Comparison of ENCODE assay signal across 1 fruit fly cellular context in the genomic region with DNA sequence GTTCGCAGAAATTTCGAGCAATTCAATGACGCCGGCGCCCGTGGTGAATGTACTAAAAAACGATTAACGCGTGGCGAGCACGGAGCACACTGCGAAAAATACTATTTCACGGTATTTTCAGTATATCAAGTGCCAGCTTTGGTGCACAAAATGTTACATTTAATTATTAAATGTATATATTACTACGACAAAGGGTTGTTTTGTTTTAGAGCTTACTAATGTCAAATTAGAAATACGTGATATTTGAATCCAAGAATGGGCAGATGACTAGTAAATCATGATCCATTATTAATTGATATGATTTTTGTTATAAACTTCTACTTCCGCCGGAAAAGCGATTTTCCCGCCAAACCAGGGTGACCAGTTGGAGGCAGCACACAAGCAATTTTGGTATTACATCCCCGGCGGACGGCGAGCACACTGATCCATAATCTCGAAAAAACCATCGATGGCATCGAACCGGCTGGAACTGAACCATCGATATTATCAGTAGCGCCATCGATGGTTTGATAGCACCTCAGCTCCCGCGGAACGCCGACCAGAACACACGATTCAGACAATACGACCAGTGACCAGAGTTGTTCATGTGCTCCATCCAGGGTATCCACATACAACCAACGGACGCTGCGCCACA.
TF ChIP-seq lines count a peak whose summit lies in the region.

A gene (minus strand): TSS at position 51 of the 634 bp plus-strand sequence.
A gene (plus strand): TSS at position 344 of the 634 bp plus-strand sequence.

TF ChIP-seq in whole organism, embryonic, 481 proteins besides CTCF, POLR2A, EP300 and RAD21 (continued from another document and continues in another):
- TF ChIP-seq CG1024 (GFP tag; IDR thresholded peaks at IDR 0.05; lab: Robert Waterston, UW): 0 out of 2 replicates have a peak, but pooled peaks have one; percentile 16
- no peak for TF ChIP-seq Kr (GFP tag; optimal IDR thresholded peaks at IDR 0.05; lab: Kevin White, UChicago)
- TF ChIP-seq CG15479 (GFP tag; optimal IDR thresholded peaks at IDR 0.05; lab: Kevin White, UChicago): peak; percentile 10
- TF ChIP-seq CG10462 (GFP tag; optimal IDR thresholded peaks at IDR 0.05; lab: Kevin White, UChicago): no peak
- TF ChIP-seq ERR (GFP tag; optimal IDR thresholded peaks at IDR 0.05; lab: Kevin White, UChicago): no peak
- TF ChIP-seq CG6175 (GFP tag; IDR thresholded peaks at IDR 0.05; lab: Robert Waterston, UW): 0 out of 3 replicates have a peak, but pooled peaks have one; percentile 21
- TF ChIP-seq cwo (GFP tag; optimal IDR thresholded peaks at IDR 0.05; lab: Kevin White, UChicago): peak; percentile 40
- TF ChIP-seq Side (GFP tag; optimal IDR thresholded peaks at IDR 0.05; lab: Kevin White, UChicago): peak; percentile 56
- TF ChIP-seq CG33213 (GFP tag; optimal IDR thresholded peaks at IDR 0.05; lab: Kevin White, UChicago): peak; percentile 63
- TF ChIP-seq Hand (GFP tag; optimal IDR thresholded peaks at IDR 0.05; lab: Kevin White, UChicago): peak; percentile 65
- peak; percentile 74 for TF ChIP-seq phol (tag; optimal IDR thresholded peaks at IDR 0.05; lab: Kevin White, UChicago)
- peak; percentile 13 for TF ChIP-seq CG8944 (GFP tag; optimal IDR thresholded peaks at IDR 0.05; lab: Kevin White, UChicago)
- peak; percentile 69 for TF ChIP-seq grn (GFP tag; optimal IDR thresholded peaks at IDR 0.05; lab: Kevin White, UChicago)
- peak; percentile 89 for TF ChIP-seq CG7987 (GFP tag; optimal IDR thresholded peaks at IDR 0.05; lab: Kevin White, UChicago)
- peak; percentile 75 for TF ChIP-seq odd (GFP tag; optimal IDR thresholded peaks at IDR 0.05; lab: Kevin White, UChicago)
- peak; percentile 18 to 49 for TF ChIP-seq chif (GFP tag; optimal IDR thresholded peaks at IDR 0.05; lab: Kevin White, UChicago)
- TF ChIP-seq CG32772 (GFP tag; IDR thresholded peaks at IDR 0.05; lab: Robert Waterston, UW): no peak
- TF ChIP-seq CG13624 (GFP tag; optimal IDR thresholded peaks at IDR 0.05; lab: Kevin White, UChicago): peak; percentile 48
- TF ChIP-seq aop (GFP tag; IDR thresholded peaks at IDR 0.05; lab: Robert Waterston, UW): no peak
- TF ChIP-seq CG17359 (tag; optimal IDR thresholded peaks at IDR 0.05; lab: Kevin White, UChicago): peak; percentile 44
- peak; percentile 10 for TF ChIP-seq btn (GFP tag; optimal IDR thresholded peaks at IDR 0.05; lab: Kevin White, UChicago)
- peak; percentile 76 for TF ChIP-seq CG5180 (GFP tag; optimal IDR thresholded peaks at IDR 0.05; lab: Kevin White, UChicago)
- no peak for TF ChIP-seq da (GFP tag; optimal IDR thresholded peaks at IDR 0.05; lab: Kevin White, UChicago)
- peak; percentile 57 for TF ChIP-seq fd3F (GFP tag; optimal IDR thresholded peaks at IDR 0.05; lab: Kevin White, UChicago)
- TF ChIP-seq CG12942 (GFP tag; optimal IDR thresholded peaks at IDR 0.05; lab: Kevin White, UChicago): no peak
- peak; percentile 62 for TF ChIP-seq Dp (GFP tag; optimal IDR thresholded peaks at IDR 0.05; lab: Kevin White, UChicago)
- TF ChIP-seq CG6272 (GFP tag; IDR thresholded peaks at IDR 0.05; lab: Robert Waterston, UW): 0 out of 2 replicates have a peak, but pooled peaks have one; percentile 25
- no peak for TF ChIP-seq usp (GFP tag; optimal IDR thresholded peaks at IDR 0.05; lab: Kevin White, UChicago)
- peak; percentile 52 for TF ChIP-seq org-1 (GFP tag; optimal IDR thresholded peaks at IDR 0.05; lab: Kevin White, UChicago)
- TF ChIP-seq CG14014 (GFP tag; IDR thresholded peaks at IDR 0.05; lab: Robert Waterston, UW): peak; percentile 46; the same call in 1 of the 2 replicates
- peak; percentile 61 for TF ChIP-seq CG30020 (tag; optimal IDR thresholded peaks at IDR 0.05; lab: Kevin White, UChicago)
- TF ChIP-seq CG12744 (GFP tag; optimal IDR thresholded peaks at IDR 0.05; lab: Kevin White, UChicago): no peak
- peak; percentile 29 for TF ChIP-seq Six4 (GFP tag; optimal IDR thresholded peaks at IDR 0.05; lab: Kevin White, UChicago)
- TF ChIP-seq Gsc (GFP tag; IDR thresholded peaks at IDR 0.05; lab: Robert Waterston, UW): no peak
- peak; percentile 81 for TF ChIP-seq CG7271 (tag; optimal IDR thresholded peaks at IDR 0.05; lab: Kevin White, UChicago)
- TF ChIP-seq onecut (GFP tag; IDR thresholded peaks at IDR 0.05; lab: Robert Waterston, UW): peak; percentile 75
- TF ChIP-seq CG31388 (GFP tag; optimal IDR thresholded peaks at IDR 0.05; lab: Kevin White, UChicago): no peak
- no peak for TF ChIP-seq ab (GFP tag; optimal IDR thresholded peaks at IDR 0.05; lab: Kevin White, UChicago)
- TF ChIP-seq CG8924 (tag; optimal IDR thresholded peaks at IDR 0.05; lab: Kevin White, UChicago): peak; percentile 70
- TF ChIP-seq CG32532 (GFP tag; IDR thresholded peaks at IDR 0.05; lab: Robert Waterston, UW): peak; percentile 71
- TF ChIP-seq B-H2 (GFP tag; optimal IDR thresholded peaks at IDR 0.05; lab: Kevin White, UChicago): peak; percentile 80
- TF ChIP-seq CG34224 (GFP tag; IDR thresholded peaks at IDR 0.05; lab: Robert Waterston, UW; ENCODE audit: partially characterized antibody): peak; percentile 45; the same call in 2 of the 3 replicates
- TF ChIP-seq D19B (GFP tag; optimal IDR thresholded peaks at IDR 0.05; lab: Kevin White, UChicago): peak; percentile 61
- no peak for TF ChIP-seq ken (GFP tag; IDR thresholded peaks at IDR 0.05; lab: Robert Waterston, UW)
- TF ChIP-seq Trl (optimal IDR thresholded peaks at IDR 0.05; lab: Kevin White, UChicago): no peak
- peak; percentile 35 for TF ChIP-seq Trl (GFP tag; optimal IDR thresholded peaks at IDR 0.05; lab: Kevin White, UChicago)
- TF ChIP-seq gsb-n (tag; optimal IDR thresholded peaks at IDR 0.05; lab: Kevin White, UChicago): peak; percentile 59
- TF ChIP-seq sens (GFP tag; lab: Kevin White, UChicago): peak; percentile 87
- TF ChIP-seq CG4282 (GFP tag; optimal IDR thresholded peaks at IDR 0.05; lab: Kevin White, UChicago): peak; percentile 26
- TF ChIP-seq lov (optimal IDR thresholded peaks at IDR 0.05; lab: Kevin White, UChicago): no peak
- 0 out of 3 replicates have a peak, but pooled peaks have one; percentile 46 for TF ChIP-seq lov (GFP tag; IDR thresholded peaks at IDR 0.05; lab: Robert Waterston, UW)
- TF ChIP-seq CG18011 (GFP tag; optimal IDR thresholded peaks at IDR 0.05; lab: Kevin White, UChicago): peak; percentile 54
- peak; percentile 33; the same call in 1 of the 2 replicates for TF ChIP-seq Ada2b (GFP tag; IDR thresholded peaks at IDR 0.05; lab: Robert Waterston, UW)
- peak; percentile 80 for TF ChIP-seq Dref (GFP tag; IDR thresholded peaks at IDR 0.05; lab: Robert Waterston, UW)
- TF ChIP-seq MTF-1 (GFP tag; optimal IDR thresholded peaks at IDR 0.05; lab: Kevin White, UChicago; ENCODE audit: borderline replicate concordance): peak; percentile 2
- TF ChIP-seq dysf (GFP tag; IDR thresholded peaks at IDR 0.05; lab: Robert Waterston, UW): peak; percentile 51; the same call in 1 of the 3 replicates
- TF ChIP-seq Rx (GFP tag; IDR thresholded peaks at IDR 0.05; lab: Robert Waterston, UW): peak; percentile 43; the same call in 1 of the 2 replicates
- TF ChIP-seq Sry-δ (GFP tag; optimal IDR thresholded peaks at IDR 0.05; lab: Kevin White, UChicago): peak; percentile 73
- peak; percentile 69 for TF ChIP-seq Jarid2 (GFP tag; optimal IDR thresholded peaks at IDR 0.05; lab: Kevin White, UChicago)
- TF ChIP-seq repo (GFP tag; optimal IDR thresholded peaks at IDR 0.05; lab: Kevin White, UChicago): peak; percentile 35
- peak; percentile 66 for TF ChIP-seq CG12769 (tag; optimal IDR thresholded peaks at IDR 0.05; lab: Kevin White, UChicago)
- no peak for TF ChIP-seq CG7963 (GFP tag; IDR thresholded peaks at IDR 0.05; lab: Robert Waterston, UW; ENCODE audit: partially characterized antibody)
- no peak for TF ChIP-seq luna (GFP tag; optimal IDR thresholded peaks at IDR 0.05; lab: Kevin White, UChicago)
- peak; percentile 56 for TF ChIP-seq Hsf (GFP tag; optimal IDR thresholded peaks at IDR 0.05; lab: Kevin White, UChicago)
- TF ChIP-seq eve (GFP tag; optimal IDR thresholded peaks at IDR 0.05; lab: Kevin White, UChicago): no peak
- TF ChIP-seq ap (GFP tag; IDR thresholded peaks at IDR 0.05; lab: Robert Waterston, UW): peak; percentile 26; the same call in 1 of the 2 replicates
- no peak for TF ChIP-seq wor (GFP tag; IDR thresholded peaks at IDR 0.05; lab: Robert Waterston, UW)
- peak; percentile 44 for TF ChIP-seq CG16863 (GFP tag; optimal IDR thresholded peaks at IDR 0.05; lab: Kevin White, UChicago)
- no peak for TF ChIP-seq CG8478 (optimal IDR thresholded peaks at IDR 0.05; lab: Kevin White, UChicago)
- TF ChIP-seq CG1602 (GFP tag; optimal IDR thresholded peaks at IDR 0.05; lab: Kevin White, UChicago): no peak
- no peak for TF ChIP-seq Hmx (GFP tag; optimal IDR thresholded peaks at IDR 0.05; lab: Kevin White, UChicago)
- peak; percentile 76 for TF ChIP-seq HLHmδ (GFP tag; optimal IDR thresholded peaks at IDR 0.05; lab: Kevin White, UChicago)
- peak; percentile 83 for TF ChIP-seq CG2116 (GFP tag; optimal IDR thresholded peaks at IDR 0.05; lab: Kevin White, UChicago)
- no peak for TF ChIP-seq abd-A (tag; optimal IDR thresholded peaks at IDR 0.05; lab: Kevin White, UChicago)
- TF ChIP-seq Hr78 (GFP tag; optimal IDR thresholded peaks at IDR 0.05; lab: Kevin White, UChicago): no peak
- peak; percentile 94 for TF ChIP-seq CG12659 (GFP tag; optimal IDR thresholded peaks at IDR 0.05; lab: Kevin White, UChicago)
- TF ChIP-seq jumu (GFP tag; optimal IDR thresholded peaks at IDR 0.05; lab: Kevin White, UChicago): peak; percentile 6
- TF ChIP-seq CG11456 (GFP tag; IDR thresholded peaks at IDR 0.05; lab: Robert Waterston, UW): peak; percentile 78; the same call in 2 of the 3 replicates
- peak; percentile 87 for TF ChIP-seq NfI (GFP tag; optimal IDR thresholded peaks at IDR 0.05; lab: Kevin White, UChicago)
- no peak for TF ChIP-seq Lpt (GFP tag; optimal IDR thresholded peaks at IDR 0.05; lab: Kevin White, UChicago)
- peak; percentile 73 for TF ChIP-seq CG1603 (tag; optimal IDR thresholded peaks at IDR 0.05; lab: Kevin White, UChicago)
- TF ChIP-seq CG8765 (GFP tag; IDR thresholded peaks at IDR 0.05; lab: Robert Waterston, UW): no peak
- peak; percentile 14 for TF ChIP-seq CG7745 (tag; optimal IDR thresholded peaks at IDR 0.05; lab: Kevin White, UChicago)
- peak; percentile 38 for TF ChIP-seq pb (GFP tag; optimal IDR thresholded peaks at IDR 0.05; lab: Kevin White, UChicago)
- TF ChIP-seq gfzf (GFP tag; optimal IDR thresholded peaks at IDR 0.05; lab: Kevin White, UChicago): peak; percentile 83
- TF ChIP-seq p53 (GFP tag; optimal IDR thresholded peaks at IDR 0.05; lab: Kevin White, UChicago): peak; percentile 21
- TF ChIP-seq so (GFP tag; IDR thresholded peaks at IDR 0.05; lab: Robert Waterston, UW): 0 out of 3 replicates have a peak, but pooled peaks have one; percentile 44
- peak; percentile 12 for TF ChIP-seq lilli (GFP tag; optimal IDR thresholded peaks at IDR 0.05; lab: Kevin White, UChicago)
- peak; percentile 72 for TF ChIP-seq tna (GFP tag; IDR thresholded peaks at IDR 0.05; lab: Robert Waterston, UW; ENCODE audit: partially characterized antibody)
- peak; percentile 58; the same call in 2 of the 3 replicates for TF ChIP-seq vnd (GFP tag; IDR thresholded peaks at IDR 0.05; lab: Robert Waterston, UW; ENCODE audit: partially characterized antibody)
- 0 out of 3 replicates have a peak, but pooled peaks have one; percentile 35 for TF ChIP-seq gce (GFP tag; IDR thresholded peaks at IDR 0.05; lab: Robert Waterston, UW)
- TF ChIP-seq Nf-YC (tag; optimal IDR thresholded peaks at IDR 0.05; lab: Kevin White, UChicago): peak; percentile 72
- no peak for TF ChIP-seq Spps (tag; optimal IDR thresholded peaks at IDR 0.05; lab: Kevin White, UChicago)
- peak; percentile 74 for TF ChIP-seq wek (GFP tag; optimal IDR thresholded peaks at IDR 0.05; lab: Kevin White, UChicago)
- TF ChIP-seq Antp (GFP tag; optimal IDR thresholded peaks at IDR 0.05; lab: Kevin White, UChicago): peak; percentile 22
- TF ChIP-seq dm (GFP tag; optimal IDR thresholded peaks at IDR 0.05; lab: Kevin White, UChicago): peak; percentile 35
- peak; percentile 52 for TF ChIP-seq CG11723 (GFP tag; optimal IDR thresholded peaks at IDR 0.05; lab: Kevin White, UChicago)
- no peak for TF ChIP-seq CG1792 (GFP tag; optimal IDR thresholded peaks at IDR 0.05; lab: Kevin White, UChicago)
- TF ChIP-seq lola (GFP tag; optimal IDR thresholded peaks at IDR 0.05; lab: Kevin White, UChicago): peak in 1 of 3 experiments; percentile 47
- peak; percentile 72 for TF ChIP-seq CG4424 (GFP tag; optimal IDR thresholded peaks at IDR 0.05; lab: Kevin White, UChicago)
- TF ChIP-seq CG12299 (tag; optimal IDR thresholded peaks at IDR 0.05; lab: Kevin White, UChicago): peak; percentile 70
- TF ChIP-seq ind (GFP tag; optimal IDR thresholded peaks at IDR 0.05; lab: Kevin White, UChicago): peak; percentile 26
- no peak for TF ChIP-seq Elba2 (GFP tag; optimal IDR thresholded peaks at IDR 0.05; lab: Kevin White, UChicago)
- TF ChIP-seq Sry-β (GFP tag; optimal IDR thresholded peaks at IDR 0.05; lab: Kevin White, UChicago): peak; percentile 48
- peak; percentile 65 for TF ChIP-seq gem (tag; optimal IDR thresholded peaks at IDR 0.05; lab: Kevin White, UChicago)
- TF ChIP-seq Poxn (GFP tag; IDR thresholded peaks at IDR 0.05; lab: Robert Waterston, UW): no peak
- TF ChIP-seq CG4404 (GFP tag; IDR thresholded peaks at IDR 0.05; lab: Robert Waterston, UW): no peak
- peak; percentile 62 for TF ChIP-seq CG15011 (GFP tag; optimal IDR thresholded peaks at IDR 0.05; lab: Kevin White, UChicago)
- TF ChIP-seq dati (GFP tag; IDR thresholded peaks at IDR 0.05; lab: Robert Waterston, UW): 0 out of 2 replicates have a peak, but pooled peaks have one; percentile 35
- peak; percentile 57 for TF ChIP-seq CG10274 (GFP tag; optimal IDR thresholded peaks at IDR 0.05; lab: Kevin White, UChicago)
- no peak for TF ChIP-seq gt (GFP tag; IDR thresholded peaks at IDR 0.05; lab: Robert Waterston, UW)
- TF ChIP-seq emc (GFP tag; optimal IDR thresholded peaks at IDR 0.05; lab: Kevin White, UChicago): peak; percentile 41
- TF ChIP-seq CG11696 (GFP tag; IDR thresholded peaks at IDR 0.05; lab: Robert Waterston, UW): 0 out of 2 replicates have a peak, but pooled peaks have one; percentile 11
- no peak for TF ChIP-seq C15 (GFP tag; IDR thresholded peaks at IDR 0.05; lab: Robert Waterston, UW)
- TF ChIP-seq Hey (tag; optimal IDR thresholded peaks at IDR 0.05; lab: Kevin White, UChicago): peak; percentile 40
- no peak for TF ChIP-seq cas (GFP tag; IDR thresholded peaks at IDR 0.05; lab: Robert Waterston, UW)
- no peak for TF ChIP-seq z (GFP tag; IDR thresholded peaks at IDR 0.05; lab: Robert Waterston, UW)
- TF ChIP-seq crc (GFP tag; optimal IDR thresholded peaks at IDR 0.05; lab: Kevin White, UChicago): no peak
- TF ChIP-seq CG18476 (GFP tag; optimal IDR thresholded peaks at IDR 0.05; lab: Kevin White, UChicago): peak; percentile 16
- TF ChIP-seq CG9817 (tag; optimal IDR thresholded peaks at IDR 0.05; lab: Kevin White, UChicago): peak; percentile 64
- peak; percentile 0 for TF ChIP-seq trh (GFP tag; optimal IDR thresholded peaks at IDR 0.05; lab: Kevin White, UChicago)
